Fruit fly (Drosophila melanogaster) whole organism, adult: ENCODE data around the gene CG16782.

ENCODE experiments used
- CG11617 ChIP-seq: fragments of 200-800 bp; sonication (Bioruptor generic); optimal IDR thresholded peaks from 2 replicates; lab custom pipeline; 2017; ENCODE audit warnings: mild to moderate bottlenecking, missing biosample characterization, missing genetic modification reagents, missing genetic modification characterization
- CG12768 ChIP-seq: fragments of 200-800 bp; sonication (Bioruptor generic); optimal IDR thresholded peaks from 2 replicates; lab custom pipeline; 2017; ENCODE audit warnings: missing biosample characterization, missing genetic modification characterization, mild to moderate bottlenecking, moderate library complexity, missing genetic modification reagents
- CG14711 ChIP-seq: fragments of 200-800 bp; sonication (Bioruptor generic); optimal IDR thresholded peaks from 2 replicates; lab custom pipeline; 2018; ENCODE audit warnings: missing biosample characterization, mild to moderate bottlenecking, missing genetic modification characterization, moderate library complexity
- CG1620 ChIP-seq: fragments of 200-800 bp; sonication (Bioruptor generic); optimal IDR thresholded peaks from 2 replicates; lab custom pipeline; 2016; ENCODE audit warnings: missing biosample characterization, missing genetic modification characterization
- CG33017 ChIP-seq: fragments of 200-800 bp; sonication (Bioruptor generic); optimal IDR thresholded peaks from 2 replicates; lab custom pipeline; 2018; ENCODE audit warnings: missing biosample characterization, mild to moderate bottlenecking, missing genetic modification characterization, moderate library complexity
- CG5204 ChIP-seq: fragments of 200-800 bp; sonication (Bioruptor generic); optimal IDR thresholded peaks from 2 replicates; lab custom pipeline; 2016; ENCODE audit warnings: missing biosample characterization, missing genetic modification characterization
- CG7045 ChIP-seq: fragments of 200-800 bp; sonication (Bioruptor generic); optimal IDR thresholded peaks from 2 replicates; lab custom pipeline; 2017; ENCODE audit warnings: missing biosample characterization, mild to moderate bottlenecking, missing genetic modification characterization
- CG7101 ChIP-seq: fragments of 200-800 bp; sonication (Bioruptor generic); optimal IDR thresholded peaks from 2 replicates; lab custom pipeline; 2018; ENCODE audit warnings: missing biosample characterization, mild to moderate bottlenecking, missing genetic modification characterization, moderate library complexity
- Clk ChIP-seq: fragments of 200-800 bp; sonication (Bioruptor generic); optimal IDR thresholded peaks from 2 replicates; lab custom pipeline; 2017; ENCODE audit warnings: missing biosample characterization, missing genetic modification characterization
- Crg-1 ChIP-seq: fragments of 200-800 bp; sonication (Bioruptor generic); optimal IDR thresholded peaks from 2 replicates; lab custom pipeline; 2016; ENCODE audit warnings: missing biosample characterization, missing genetic modification characterization
- Hr96 ChIP-seq: fragments of 200-800 bp; sonication (Bioruptor generic); optimal IDR thresholded peaks from 2 replicates; lab custom pipeline; 2016; ENCODE audit warnings: missing biosample characterization, missing genetic modification characterization
- Mnt ChIP-seq: fragments of 200-800 bp; sonication (Bioruptor generic); optimal IDR thresholded peaks from 2 replicates; lab custom pipeline; 2016; ENCODE audit warnings: missing biosample characterization, mild to moderate bottlenecking, missing genetic modification characterization
- bab1 ChIP-seq: fragments of 200-800 bp; sonication (Bioruptor generic); optimal IDR thresholded peaks from 3 replicates; lab custom pipeline; 2019; ENCODE audit warnings: missing biosample characterization, mild to moderate bottlenecking, missing genetic modification characterization, moderate library complexity
- cic ChIP-seq: fragments of 200-800 bp; sonication (Bioruptor generic); optimal IDR thresholded peaks from 2 replicates; lab custom pipeline; 2017; ENCODE audit warnings: missing biosample characterization, mild to moderate bottlenecking, missing genetic modification characterization, moderate library complexity
- cnc ChIP-seq, 2 experiments: fragments of >200 bp; optimal IDR thresholded peaks; 2 replicates each; lab custom pipeline; 2017
- kay ChIP-seq: fragments of 200-800 bp; sonication (Bioruptor generic); peaks from one replicate; lab custom pipeline; 2016; ENCODE audit warnings: missing biosample characterization, missing genetic modification characterization, borderline replicate concordance
- ovo ChIP-seq: fragments of 200-800 bp; sonication (Bioruptor generic); optimal IDR thresholded peaks from 2 replicates; lab custom pipeline; 2016; ENCODE audit warnings: missing biosample characterization, missing genetic modification characterization
- pad ChIP-seq: fragments of 200-800 bp; sonication (Bioruptor generic); optimal IDR thresholded peaks from 3 replicates; lab custom pipeline; 2017; ENCODE audit warnings: missing biosample characterization, missing genetic modification characterization, mild to moderate bottlenecking, moderate library complexity, missing genetic modification reagents
- tj ChIP-seq: fragments of 200-800 bp; sonication (Bioruptor generic); optimal IDR thresholded peaks from 3 replicates; lab custom pipeline; 2017; ENCODE audit warnings: missing biosample characterization, mild to moderate bottlenecking, missing genetic modification characterization, moderate library complexity
- toe ChIP-seq: fragments of 200-800 bp; sonication (Bioruptor generic); optimal IDR thresholded peaks from 2 replicates; lab custom pipeline; 2016; ENCODE audit warnings: missing biosample characterization, missing genetic modification characterization

CG16782 gene

dm6 chrX:3423199-3423768, 36.8 kb downstream of the CG16782 start:
- no peak for TF ChIP-seq cic (GFP tag; lab: Kevin White, UChicago)
- no peak for TF ChIP-seq Crg-1 (GFP tag; lab: Kevin White, UChicago)
- no peak for TF ChIP-seq CG7045 (GFP tag; lab: Kevin White, UChicago)
- TF ChIP-seq toe (GFP tag; lab: Kevin White, UChicago), result no peak
- no peak for TF ChIP-seq bab1 (GFP tag; lab: Kevin White, UChicago)
- TF ChIP-seq CG7101, result no peak
- TF ChIP-seq CG33017 (tag; lab: Kevin White, UChicago), result no peak

dm6 chrX:3414003-3414767, 45.9 kb downstream of the CG16782 start:
- TF ChIP-seq cnc (optimal IDR thresholded peaks at IDR 0.05; lab: Kevin White, UChicago), result no peak
- no peak for TF ChIP-seq CG7045 (GFP tag; lab: Kevin White, UChicago)
- no peak for TF ChIP-seq pad
- no peak for TF ChIP-seq CG11617 (GFP tag; lab: Kevin White, UChicago)
- TF ChIP-seq kay (GFP tag; lab: Kevin White, UChicago), result no peak
- no peak for TF ChIP-seq CG5204 (GFP tag; lab: Kevin White, UChicago)
- TF ChIP-seq ovo (GFP tag; lab: Kevin White, UChicago), result no peak
- no peak for TF ChIP-seq CG14711 (tag; lab: Kevin White, UChicago)
- TF ChIP-seq CG1620 (GFP tag; lab: Kevin White, UChicago), result no peak
- no peak for TF ChIP-seq Clk
- TF ChIP-seq tj, result no peak
- TF ChIP-seq Hr96, result no peak

dm6 chrX:3412855-3413254, 47.2 kb downstream of the CG16782 start:
- TF ChIP-seq CG11617 (GFP tag; lab: Kevin White, UChicago), result no peak
- no peak for TF ChIP-seq bab1 (GFP tag; lab: Kevin White, UChicago)
- no peak for TF ChIP-seq CG33017 (tag; lab: Kevin White, UChicago)
- TF ChIP-seq Crg-1 (GFP tag; lab: Kevin White, UChicago), result no peak
- TF ChIP-seq tj, result no peak
- TF ChIP-seq CG12768 (GFP tag; lab: Kevin White, UChicago), result no peak
- TF ChIP-seq CG14711 (tag; lab: Kevin White, UChicago), result no peak
- no peak for TF ChIP-seq cnc (optimal IDR thresholded peaks at IDR 0.05; lab: Kevin White, UChicago)
- TF ChIP-seq CG7101, result no peak
- TF ChIP-seq ovo (GFP tag; lab: Kevin White, UChicago), result no peak
- no peak for TF ChIP-seq CG1620 (GFP tag; lab: Kevin White, UChicago)
- no peak for TF ChIP-seq CG5204 (GFP tag; lab: Kevin White, UChicago)

dm6 chrX:3411812-3412211, 48.2 kb downstream of the CG16782 start:
- no peak for TF ChIP-seq CG12768 (GFP tag; lab: Kevin White, UChicago)
- no peak for TF ChIP-seq bab1 (GFP tag; lab: Kevin White, UChicago)
- TF ChIP-seq ovo (GFP tag; lab: Kevin White, UChicago), result no peak
- TF ChIP-seq Crg-1 (GFP tag; lab: Kevin White, UChicago), result no peak
- no peak for TF ChIP-seq CG11617 (GFP tag; lab: Kevin White, UChicago)
- TF ChIP-seq CG1620 (GFP tag; lab: Kevin White, UChicago), result no peak
- TF ChIP-seq cnc (optimal IDR thresholded peaks at IDR 0.05; lab: Kevin White, UChicago), result no peak
- no peak for TF ChIP-seq CG7101
- TF ChIP-seq CG5204 (GFP tag; lab: Kevin White, UChicago), result no peak
- no peak for TF ChIP-seq kay (GFP tag; lab: Kevin White, UChicago)
- no peak for TF ChIP-seq pad
- no peak for TF ChIP-seq Clk
- no peak for TF ChIP-seq CG7045 (GFP tag; lab: Kevin White, UChicago)
- no peak for TF ChIP-seq cic (GFP tag; lab: Kevin White, UChicago)
- TF ChIP-seq toe (GFP tag; lab: Kevin White, UChicago), result no peak
- no peak for TF ChIP-seq Mnt (GFP tag; lab: Kevin White, UChicago)

dm6 chrX:3411411-3411810, 48.6 kb downstream of the CG16782 start:
- TF ChIP-seq bab1 (GFP tag; lab: Kevin White, UChicago) (no peak), pad (no peak), tj (no peak)
